Fruit fly (Drosophila melanogaster) whole organism, embryonic: Measurements from ENCODE around the gene Wdr33.

ENCODE experiments used
- Atf6 ChIP-seq: fragments of 200-800 bp; sonication (Bioruptor generic); IDR thresholded peaks from 2 replicates; pipeline ENCODE4 v1.3.6; 2022; ENCODE audit warnings: missing biosample characterization, missing genetic modification characterization
- Bteb2 ChIP-seq: fragments of 200-800 bp; sonication (Bioruptor generic); optimal IDR thresholded peaks from 2 replicates; lab custom pipeline; 2016; ENCODE audit warnings: missing biosample characterization, missing genetic modification characterization
- CG10565 ChIP-seq: fragments of 200-800 bp; sonication (Bioruptor generic); optimal IDR thresholded peaks from 3 replicates; lab custom pipeline; 2016; ENCODE audit warnings: missing biosample characterization, mild to moderate bottlenecking, missing genetic modification characterization
- CG10654 ChIP-seq: fragments of 200-800 bp; sonication (Bioruptor generic); optimal IDR thresholded peaks from 2 replicates; lab custom pipeline; 2016; ENCODE audit warnings: missing biosample characterization, missing genetic modification characterization
- CG12104 ChIP-seq: fragments of 200-800 bp; sonication (Bioruptor generic); optimal IDR thresholded peaks from 3 replicates; lab custom pipeline; 2016; ENCODE audit warnings: missing biosample characterization, missing genetic modification characterization
- CG12659 ChIP-seq: fragments of 200-800 bp; sonication (Bioruptor generic); optimal IDR thresholded peaks from 3 replicates; lab custom pipeline; 2017; ENCODE audit warnings: mild to moderate bottlenecking, missing biosample characterization, missing genetic modification reagents, missing genetic modification characterization
- CG12769 ChIP-seq: fragments of 200-800 bp; sonication (Bioruptor generic); optimal IDR thresholded peaks from 2 replicates; lab custom pipeline; 2019; ENCODE audit warnings: missing biosample characterization, mild to moderate bottlenecking, missing genetic modification characterization, moderate library complexity
- CG12942 ChIP-seq: fragments of 200-800 bp; sonication (Bioruptor generic); optimal IDR thresholded peaks from 3 replicates; lab custom pipeline; 2016; ENCODE audit warnings: missing biosample characterization, missing genetic modification characterization
- CG1647 ChIP-seq: fragments of 200-800 bp; sonication (Bioruptor generic); optimal IDR thresholded peaks from 3 replicates; lab custom pipeline; 2016; ENCODE audit warnings: missing biosample characterization, missing genetic modification characterization
- CG16863 ChIP-seq: fragments of 200-800 bp; sonication (Bioruptor generic); optimal IDR thresholded peaks from 3 replicates; lab custom pipeline; 2016; ENCODE audit warnings: missing biosample characterization, missing genetic modification characterization
- CG18262 ChIP-seq: fragments of 200-800 bp; optimal IDR thresholded peaks from 3 replicates; lab custom pipeline; 2019; ENCODE audit warnings: missing biosample characterization, mild to moderate bottlenecking, missing genetic modification characterization, moderate library complexity
- CG18476 ChIP-seq: fragments of 200-800 bp; sonication (Bioruptor generic); optimal IDR thresholded peaks from 2 replicates; lab custom pipeline; 2016; ENCODE audit warnings: missing biosample characterization, mild to moderate bottlenecking, missing genetic modification characterization
- CG2199 ChIP-seq: fragments of 200-800 bp; sonication (Bioruptor generic); IDR thresholded peaks from 3 replicates; pipeline ENCODE4 v1.3.6; 2022; ENCODE audit warnings: missing biosample characterization, missing genetic modification characterization
- CG2202 ChIP-seq: fragments of 200-800 bp; sonication (Bioruptor generic); optimal IDR thresholded peaks from 2 replicates; lab custom pipeline; 2018; ENCODE audit warnings: missing biosample characterization, mild to moderate bottlenecking, missing genetic modification characterization
- CG3281 ChIP-seq: fragments of 200-800 bp; sonication (Bioruptor generic); optimal IDR thresholded peaks from 3 replicates; lab custom pipeline; 2017; ENCODE audit warnings: missing biosample characterization, mild to moderate bottlenecking, missing genetic modification characterization
- CG4730 ChIP-seq: fragments of 200-800 bp; sonication (Bioruptor generic); IDR thresholded peaks from 2 replicates; pipeline ENCODE4 v1.3.6; 2022; ENCODE audit warnings: missing biosample characterization, missing genetic modification characterization
- CG6272 ChIP-seq: fragments of 200-800 bp; sonication (Bioruptor generic); IDR thresholded peaks from 2 replicates; pipeline ENCODE4 v1.3.6; 2022; ENCODE audit warnings: missing biosample characterization, missing genetic modification characterization
- CG8359 ChIP-seq: fragments of 200-800 bp; sonication (Bioruptor generic); optimal IDR thresholded peaks from 2 replicates; lab custom pipeline; 2017; ENCODE audit warnings: missing biosample characterization, mild to moderate bottlenecking, missing genetic modification characterization, borderline replicate concordance
- CrebB ChIP-seq: fragments of 200-800 bp; sonication (Bioruptor generic); optimal IDR thresholded peaks from 3 replicates; lab custom pipeline; 2018; ENCODE audit warnings: missing biosample characterization, mild to moderate bottlenecking, missing genetic modification characterization
- Dbx ChIP-seq: fragments of 200-800 bp; sonication (Bioruptor generic); IDR thresholded peaks from 3 replicates; pipeline ENCODE4 v1.3.6; 2022; ENCODE audit warnings: missing biosample characterization, missing genetic modification characterization
- Deaf1 ChIP-seq: fragments of 200-800 bp; optimal IDR thresholded peaks from 3 replicates; lab custom pipeline; 2019; ENCODE audit warnings: missing biosample characterization, mild to moderate bottlenecking, missing genetic modification characterization, moderate library complexity
- Dip3 ChIP-seq: fragments of 200-800 bp; sonication (Bioruptor generic); optimal IDR thresholded peaks from 3 replicates; lab custom pipeline; 2016; ENCODE audit warnings: missing biosample characterization, missing genetic modification characterization
- Gug ChIP-seq: fragments of 200-800 bp; sonication (Bioruptor generic); IDR thresholded peaks from 4 replicates; pipeline ENCODE4 v1.3.6; 2022; ENCODE audit warnings: missing biosample characterization, missing genetic modification characterization
- Hmx ChIP-seq: fragments of 200-800 bp; sonication (Bioruptor generic); optimal IDR thresholded peaks from 2 replicates; lab custom pipeline; 2016; ENCODE audit warnings: missing biosample characterization, missing genetic modification characterization
- Hr39 ChIP-seq: fragments of >200 bp; optimal IDR thresholded peaks from 2 replicates; lab custom pipeline; 2017
- MESR4 ChIP-seq: fragments of 200-800 bp; sonication (Bioruptor generic); optimal IDR thresholded peaks from 2 replicates; lab custom pipeline; 2018; ENCODE audit warnings: missing biosample characterization, mild to moderate bottlenecking, missing genetic modification characterization, moderate library complexity
- Med ChIP-seq: fragments of 200-800 bp; sonication (Bioruptor generic); peaks from one replicate; lab custom pipeline; 2016; ENCODE audit warnings: missing biosample characterization, missing genetic modification characterization, mild to moderate bottlenecking, inconsistent platforms, moderate library complexity
- Meics ChIP-seq: fragments of 200-800 bp; sonication (Bioruptor generic); optimal IDR thresholded peaks from 2 replicates; lab custom pipeline; 2017; ENCODE audit warnings: missing biosample characterization, mild to moderate bottlenecking, missing genetic modification characterization
- Myb ChIP-seq: fragments of 200-800 bp; sonication (Bioruptor generic); optimal IDR thresholded peaks from 2 replicates; lab custom pipeline; 2016; ENCODE audit warnings: missing biosample characterization, missing genetic modification characterization
- TFAM ChIP-seq: fragments of 200-800 bp; sonication (Bioruptor generic); optimal IDR thresholded peaks from 2 replicates; lab custom pipeline; 2017; ENCODE audit warnings: missing biosample characterization, missing genetic modification characterization, inconsistent platforms
- Usf ChIP-seq: fragments of 200-800 bp; sonication (Bioruptor generic); optimal IDR thresholded peaks from 2 replicates; lab custom pipeline; 2017; ENCODE audit warnings: missing genotype, missing biosample characterization, missing genetic modification characterization
- bigmax ChIP-seq: fragments of 200-800 bp; sonication (Bioruptor generic); optimal IDR thresholded peaks from 2 replicates; lab custom pipeline; 2018; ENCODE audit warnings: missing biosample characterization, mild to moderate bottlenecking, missing genetic modification characterization
- btn ChIP-seq: fragments of 200-800 bp; sonication (Bioruptor generic); optimal IDR thresholded peaks from 2 replicates; lab custom pipeline; 2016; ENCODE audit warnings: missing biosample characterization, missing genetic modification characterization
- chif ChIP-seq, 2 experiments: fragments of 200-800 bp; sonication (Bioruptor generic); optimal IDR thresholded peaks; 3 replicates each; lab custom pipeline; 2016; ENCODE audit warnings: missing biosample characterization in 2 of 2, missing genetic modification characterization in 2 of 2
- dimm ChIP-seq: fragments of 200-800 bp; sonication (Bioruptor generic); IDR thresholded peaks from 2 replicates; pipeline ENCODE4 v1.3.6; 2022; ENCODE audit warnings: missing biosample characterization, missing genetic modification characterization
- ems ChIP-seq: fragments of 200-800 bp; sonication (Bioruptor generic); optimal IDR thresholded peaks from 3 replicates; lab custom pipeline; 2016; ENCODE audit warnings: missing biosample characterization, missing genetic modification characterization
- en ChIP-seq: fragments of 200-800 bp; sonication (Bioruptor generic); optimal IDR thresholded peaks from 2 replicates; lab custom pipeline; 2016; ENCODE audit warnings: missing biosample characterization, missing genetic modification characterization
- fru ChIP-seq: fragments of >200 bp; optimal IDR thresholded peaks from 2 replicates; lab custom pipeline; 2017
- gcm ChIP-seq: fragments of 200-800 bp; sonication (Bioruptor generic); optimal IDR thresholded peaks from 2 replicates; lab custom pipeline; 2019; ENCODE audit warnings: missing biosample characterization, mild to moderate bottlenecking, missing genetic modification characterization, moderate library complexity
- hkb ChIP-seq, 2 experiments: fragments of 200-800 bp in 1 of 2; fragments of >200 bp in 1 of 2; sonication (Bioruptor generic) in 1 of 2; IDR thresholded peaks in 1 of 2; optimal IDR thresholded peaks in 1 of 2; 2 replicates each; pipeline versions ENCODE4 v1.3.6 to Lab custom; 2017 to 2022; ENCODE audit warnings: missing biosample characterization in 1 of 2, missing genetic modification characterization in 1 of 2
- ken ChIP-seq: fragments of 200-800 bp; sonication (Bioruptor generic); IDR thresholded peaks from 3 replicates; pipeline ENCODE4 v1.3.6; 2022; ENCODE audit warnings: missing biosample characterization, missing genetic modification characterization
- kni ChIP-seq: fragments of 200-800 bp; sonication (Bioruptor generic); optimal IDR thresholded peaks from 3 replicates; lab custom pipeline; 2017; ENCODE audit warnings: mild to moderate bottlenecking, missing biosample characterization, missing genetic modification reagents, missing genetic modification characterization
- luna ChIP-seq: fragments of 200-800 bp; sonication (Bioruptor generic); optimal IDR thresholded peaks from 2 replicates; lab custom pipeline; 2016; ENCODE audit warnings: missing biosample characterization, missing genetic modification characterization
- sima ChIP-seq: fragments of 200-800 bp; sonication (Bioruptor generic); optimal IDR thresholded peaks from 2 replicates; lab custom pipeline; 2016; ENCODE audit warnings: missing biosample characterization, missing genetic modification characterization
- so ChIP-seq: fragments of 200-800 bp; sonication (Bioruptor generic); IDR thresholded peaks from 3 replicates; pipeline ENCODE4 v1.3.6; 2022; ENCODE audit warnings: missing biosample characterization, missing genetic modification characterization
- tup ChIP-seq: fragments of 200-800 bp; sonication (Bioruptor generic); optimal IDR thresholded peaks from 2 replicates; lab custom pipeline; 2016; ENCODE audit warnings: missing biosample characterization, mild to moderate bottlenecking, missing genetic modification characterization, moderate library complexity
- vfl ChIP-seq: fragments of 200-800 bp; sonication (Bioruptor generic); optimal IDR thresholded peaks from 2 replicates; lab custom pipeline; 2016; ENCODE audit warnings: missing biosample characterization, missing genetic modification characterization
- wor ChIP-seq: fragments of 200-800 bp; sonication (Bioruptor generic); IDR thresholded peaks from 2 replicates; pipeline ENCODE4 v1.3.6; 2022; ENCODE audit warnings: missing biosample characterization, missing genetic modification characterization
- yki ChIP-seq: fragments of >200 bp; optimal IDR thresholded peaks from 3 replicates; lab custom pipeline; 2018
- z ChIP-seq: fragments of 200-800 bp; sonication (Bioruptor generic); IDR thresholded peaks from 3 replicates; pipeline ENCODE4 v1.3.6; 2022; ENCODE audit warnings: missing biosample characterization, missing genetic modification characterization
- zen2 ChIP-seq: fragments of 200-800 bp; sonication (Bioruptor generic); IDR thresholded peaks from 3 replicates; pipeline ENCODE4 v1.3.6; 2022; ENCODE audit warnings: missing biosample characterization, missing genetic modification characterization; ENCODE audit not compliant: partially characterized antibody

The Wdr33 gene

DNA sequence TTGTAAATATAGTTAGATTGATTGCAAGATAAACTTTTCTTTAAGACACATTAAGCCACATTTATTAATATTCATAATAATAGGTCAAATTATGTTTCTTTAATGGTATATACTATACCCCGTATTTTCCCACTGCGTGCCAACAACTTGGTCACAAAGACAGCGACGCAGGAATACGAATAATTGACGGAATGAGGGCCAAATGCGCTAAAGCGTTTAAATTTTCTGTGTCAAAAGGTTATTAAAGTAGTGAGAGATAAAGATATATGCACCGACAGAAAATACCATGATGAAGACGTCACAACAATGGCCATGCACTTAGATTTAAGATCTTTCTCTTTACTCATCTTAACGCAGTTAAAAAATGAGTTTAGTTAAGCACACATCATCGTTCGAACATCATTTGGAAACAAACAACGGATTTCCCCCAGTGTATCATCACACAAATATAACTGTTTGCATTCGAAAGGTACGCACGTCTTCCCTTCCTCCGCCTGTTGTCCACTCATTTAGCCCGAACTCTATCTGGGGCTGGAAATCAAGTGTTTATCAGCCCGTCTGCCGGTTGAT is 40.0 kb upstream of the Wdr33 start (continued):
- TF ChIP-seq Atf6 (GFP tag; lab: Robert Waterston, UW): peak; percentile 57; the same call in 1 of the 2 replicates
- TF ChIP-seq so (GFP tag; lab: Robert Waterston, UW): peak; percentile 44; the same call in 1 of the 3 replicates
- no peak for TF ChIP-seq hkb (optimal IDR thresholded peaks at IDR 0.05; lab: Kevin White, UChicago)
- TF ChIP-seq hkb (GFP tag; IDR thresholded peaks at IDR 0.05; lab: Robert Waterston, UW): peak; percentile 71
- peak; percentile 44 for TF ChIP-seq vfl (GFP tag; lab: Kevin White, UChicago)
- TF ChIP-seq ems (GFP tag; lab: Kevin White, UChicago): peak; percentile 52
- TF ChIP-seq CG6272 (GFP tag; lab: Robert Waterston, UW): peak; percentile 45
- TF ChIP-seq CG3281 (GFP tag; lab: Kevin White, UChicago): peak; percentile 3
- TF ChIP-seq kni (GFP tag; lab: Kevin White, UChicago): peak; percentile 34
- peak; percentile 68 for TF ChIP-seq dimm (GFP tag; lab: Robert Waterston, UW)
- TF ChIP-seq Bteb2 (GFP tag; lab: Kevin White, UChicago): no peak
- no peak for TF ChIP-seq CG2199
- 0 out of 3 replicates have a peak, but pooled peaks have one; percentile 16 for TF ChIP-seq Dbx
- peak; percentile 9 for TF ChIP-seq Hmx (GFP tag; lab: Kevin White, UChicago)
- TF ChIP-seq z (GFP tag; lab: Robert Waterston, UW): no peak
- peak; percentile 46; the same call in 1 of the 2 replicates for TF ChIP-seq CG4730 (GFP tag; lab: Robert Waterston, UW)
- TF ChIP-seq CG8359 (GFP tag; lab: Kevin White, UChicago): no peak
- TF ChIP-seq Gug (GFP tag; lab: Robert Waterston, UW): peak; percentile 42; the same call in 2 of the 4 replicates
- TF ChIP-seq bigmax (GFP tag; lab: Kevin White, UChicago): no peak
- no peak for TF ChIP-seq Hr39 (lab: Kevin White, UChicago)
- no peak for TF ChIP-seq fru (lab: Kevin White, UChicago)
- TF ChIP-seq CG18476 (GFP tag; lab: Kevin White, UChicago): peak; percentile 35
- peak; percentile 94 for TF ChIP-seq Med (GFP tag; lab: Kevin White, UChicago)
- TF ChIP-seq btn: peak; percentile 50
- TF ChIP-seq CrebB (tag; lab: Kevin White, UChicago): no peak
- TF ChIP-seq CG12104: peak; percentile 73
- peak; percentile 53 for TF ChIP-seq Myb
- peak; percentile 61 for TF ChIP-seq CG16863 (GFP tag; lab: Kevin White, UChicago)
- TF ChIP-seq CG18262 (tag; lab: Kevin White, UChicago): peak; percentile 79
- peak; percentile 41 for TF ChIP-seq Dip3
- TF ChIP-seq CG12659 (GFP tag; lab: Kevin White, UChicago): peak; percentile 62
- peak; percentile 6 for TF ChIP-seq Usf (GFP tag; lab: Kevin White, UChicago)
- peak; percentile 71 for TF ChIP-seq CG12769 (tag; lab: Kevin White, UChicago)
- TF ChIP-seq luna (GFP tag; lab: Kevin White, UChicago): peak; percentile 21
- TF ChIP-seq gcm: peak; percentile 38
- TF ChIP-seq CG1647: peak; percentile 18
- TF ChIP-seq CG10565 (GFP tag; lab: Kevin White, UChicago): no peak
- peak; percentile 49 for TF ChIP-seq en (GFP tag; lab: Kevin White, UChicago)
- TF ChIP-seq ken (GFP tag; lab: Robert Waterston, UW): peak; percentile 65; the same call in 1 of the 3 replicates
- TF ChIP-seq CG2202 (tag; lab: Kevin White, UChicago): peak; percentile 27
- TF ChIP-seq yki: no peak
- no peak for TF ChIP-seq zen2
- TF ChIP-seq sima (GFP tag; lab: Kevin White, UChicago): no peak
- TF ChIP-seq Meics (GFP tag; lab: Kevin White, UChicago): peak; percentile 64
- TF ChIP-seq Deaf1 (tag; lab: Kevin White, UChicago): peak; percentile 25
- TF ChIP-seq CG10654: peak; percentile 40
- peak; percentile 6 for TF ChIP-seq CG12942 (GFP tag; lab: Kevin White, UChicago)
- no peak for TF ChIP-seq MESR4 (GFP tag; lab: Kevin White, UChicago)
- TF ChIP-seq TFAM (GFP tag; lab: Kevin White, UChicago): no peak
- peak in 1 of 2 experiments; percentile 65 for TF ChIP-seq chif (GFP tag; optimal IDR thresholded peaks at IDR 0.05; lab: Kevin White, UChicago)
- TF ChIP-seq wor (GFP tag; lab: Robert Waterston, UW): peak; percentile 15; the same call in 1 of the 2 replicates
- TF ChIP-seq tup (GFP tag; lab: Kevin White, UChicago): no peak
